Fruit fly (Drosophila melanogaster) whole organism, larva: Measurements from ENCODE around the gene gdl.
A peak's percentile ranks its signal among the peaks of the same experiment; 100 is the strongest.

Experiments
- noc ChIP-seq: fragments of 200-800 bp; sonication (Bioruptor generic); optimal IDR thresholded peaks from 3 replicates; lab custom pipeline; 2019; ENCODE audit warnings: missing biosample characterization, mild to moderate bottlenecking, missing genetic modification characterization, moderate library complexity

The gdl gene

dm6 chr3L:15509398-15509797 is at the start of gene gdl, which contains the start of gene gdl-ORF39:
Gene gdl (plus strand): TSS chr3L:15509445.
Gene gdl-ORF39 (plus strand): TSS chr3L:15509445.
- no peak for TF ChIP-seq noc

DNA sequence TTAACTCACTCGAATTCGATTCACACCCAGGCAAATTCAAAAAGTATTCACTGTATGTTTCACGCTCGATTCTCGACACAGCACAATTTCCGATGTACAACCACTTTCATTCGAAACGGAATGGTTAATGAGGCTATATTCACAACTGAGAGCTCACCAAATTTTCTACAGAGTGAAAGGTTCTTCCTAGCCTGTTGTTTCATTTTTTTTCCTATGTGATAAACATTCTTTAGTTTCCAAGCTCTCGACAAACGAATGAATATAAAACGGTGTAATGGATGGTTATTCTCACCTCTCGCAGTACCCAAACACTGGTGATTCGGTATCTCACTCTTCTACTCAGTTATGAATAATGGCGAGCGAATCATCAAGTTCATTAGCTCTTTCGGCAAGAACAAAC is 35.2 kb upstream of the gdl start, which contains the start of gene cocoon:
cocoon (minus strand) TSS at position 101 of the 400 bp plus-strand sequence.
- no peak for TF ChIP-seq noc

DNA sequence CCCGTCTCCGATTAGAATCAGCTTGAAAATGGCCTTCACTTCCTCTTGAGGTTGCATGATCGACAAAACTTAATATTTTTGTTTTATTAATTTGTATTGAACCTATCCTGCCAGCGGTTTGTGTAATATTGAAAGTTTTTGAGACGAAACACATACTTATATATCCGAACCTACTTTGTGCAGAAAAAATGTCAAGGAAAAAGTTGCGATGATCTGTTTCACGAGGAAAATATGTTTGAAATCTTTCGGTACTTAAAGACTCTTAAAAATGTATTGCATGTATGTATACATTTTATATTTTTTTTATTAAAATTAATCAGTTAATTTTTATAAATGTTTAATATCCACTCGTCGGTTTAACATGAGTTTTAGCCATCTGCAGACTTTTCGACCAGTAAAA is 23.9 kb upstream of the gdl start, which contains the start of gene Ran-like:
Ran-like (minus strand) TSS at position 101 of the 400 bp plus-strand sequence.
- TF ChIP-seq noc: no peak

DNA sequence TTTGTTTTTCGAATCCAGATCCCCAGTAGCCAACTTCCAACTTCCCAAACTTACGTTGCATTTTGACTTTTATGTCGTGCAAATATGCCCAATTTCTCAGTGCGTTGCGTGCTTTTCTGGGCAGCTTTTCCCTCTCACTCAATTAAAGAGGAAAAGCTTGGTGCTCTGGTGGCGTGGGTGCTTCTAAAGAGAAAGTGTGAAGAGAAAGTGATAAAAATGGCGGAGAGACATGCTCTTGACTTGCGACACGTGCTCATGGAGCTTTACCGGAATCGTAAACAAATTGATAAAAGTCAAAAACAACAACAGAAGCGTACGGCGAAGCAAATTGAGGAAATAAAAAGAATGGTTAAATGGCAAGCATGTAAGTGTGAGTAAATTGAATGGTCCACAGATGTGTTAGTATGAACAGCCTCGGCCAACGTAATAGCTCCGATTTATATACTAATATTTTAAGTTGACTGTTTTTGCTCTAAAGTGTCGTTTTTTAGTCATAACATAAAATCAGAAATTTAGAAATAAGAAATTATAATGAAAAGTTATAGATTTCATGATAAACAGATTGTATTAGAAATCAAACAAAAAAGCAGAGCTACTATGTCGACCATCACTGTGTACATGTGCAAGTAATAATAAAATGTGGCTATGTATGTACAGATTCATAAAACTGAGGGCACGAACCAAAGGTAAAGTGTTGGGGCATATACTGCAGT is 15.2 kb upstream of the gdl start:
- TF ChIP-seq noc: no peak

dm6 chr3L:15494599-15495271 is 14.5 kb upstream of the gdl start:
- no peak for TF ChIP-seq noc

- TF ChIP-seq noc: no peak
Measured at dm6 chr3L:15495449-15495848, 13.8 kb upstream of the gdl start, which contains the start of gene CG12355. Gene CG12355 (minus strand): TSS chr3L:15495549.

dm6 chr3L:15496274-15496673 is 13.0 kb upstream of the gdl start, which contains the start of gene CG13455:
Gene CG13455 (plus strand): TSS chr3L:15496574.
- TF ChIP-seq noc: no peak

DNA sequence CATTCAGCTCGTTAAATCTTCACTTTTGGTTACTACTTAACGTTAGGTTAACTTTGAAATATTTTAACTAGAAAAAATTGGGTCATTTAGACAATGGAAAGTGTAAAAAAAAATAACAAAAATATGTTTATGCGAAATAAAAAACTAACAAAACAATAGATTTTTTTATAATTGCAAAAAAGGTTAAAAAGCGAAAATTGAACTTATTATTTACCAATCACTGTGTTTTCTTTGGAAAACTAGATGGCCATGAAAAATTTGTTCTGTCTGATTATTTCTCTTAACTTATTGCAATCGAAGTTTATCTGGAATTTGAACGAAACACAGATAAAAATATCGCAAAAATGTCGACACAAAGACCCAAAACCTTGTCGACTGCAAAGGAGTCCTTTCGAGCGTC is 11.3 kb upstream of the gdl start, which contains the start of gene CG7276:
CG7276 (plus strand) TSS at position 301 of the 400 bp plus-strand sequence.
- no peak for TF ChIP-seq noc

DNA sequence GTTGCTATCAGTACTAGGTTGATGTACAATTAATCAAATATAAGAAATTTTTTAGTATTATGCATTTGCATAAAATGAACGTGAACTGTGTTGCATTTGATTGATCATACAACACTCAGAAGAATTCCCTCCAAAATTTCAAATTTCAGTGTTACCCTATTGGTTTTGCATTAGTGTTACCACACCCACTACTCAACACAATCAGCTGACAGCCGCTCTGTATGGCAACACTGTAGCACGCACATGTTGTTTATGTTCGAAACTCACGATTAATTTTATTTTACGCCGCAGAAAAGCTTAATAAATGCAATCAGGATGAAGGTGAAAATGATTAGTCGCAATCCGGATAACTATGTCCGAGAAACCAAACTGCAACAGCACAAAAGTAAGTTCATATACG is 10.5 kb upstream of the gdl start, which contains the start of gene CG7275:
CG7275 (plus strand) TSS at position 215 of the 400 bp plus-strand sequence.
- TF ChIP-seq noc: no peak

DNA sequence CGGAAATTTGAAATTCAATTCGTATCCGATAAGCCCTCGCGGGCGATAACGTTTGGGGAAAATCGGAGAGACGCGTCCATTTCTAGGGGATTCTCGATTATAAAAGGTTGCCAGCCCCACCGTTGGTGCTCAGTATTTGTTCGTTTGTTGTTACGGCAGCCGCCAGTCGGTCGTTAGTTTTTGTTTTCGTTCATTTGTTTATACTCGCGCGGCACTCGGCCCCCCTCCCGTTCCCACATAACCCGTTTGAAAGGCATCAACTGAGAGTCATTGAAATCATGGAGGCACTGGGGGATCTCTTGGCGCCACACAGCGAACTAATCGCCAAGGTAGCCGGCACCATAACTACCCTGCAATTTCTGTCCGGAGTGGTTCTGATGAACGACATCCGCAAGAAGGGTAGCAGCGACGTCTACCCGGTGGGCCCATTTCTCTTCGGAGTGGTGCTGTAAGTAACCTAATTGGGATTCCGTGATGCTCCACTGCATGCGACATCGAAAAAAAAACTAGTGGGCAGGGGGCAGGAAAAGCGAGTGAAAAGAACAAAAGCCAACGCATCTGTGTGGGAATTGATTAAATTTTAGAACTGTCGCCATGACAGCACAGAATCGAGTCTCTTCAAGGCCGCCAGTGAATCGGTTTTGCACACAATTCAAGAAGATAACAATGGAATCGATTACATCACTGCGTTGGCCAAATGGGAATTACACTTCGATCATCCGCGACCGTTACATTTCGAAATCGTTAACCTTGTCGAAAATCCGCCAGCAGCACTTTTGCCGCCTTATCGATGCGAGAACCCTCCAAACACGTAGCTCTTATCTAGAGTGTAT is 8.2 kb upstream of the gdl start, which contains the start of gene CG7272:
CG7272 (plus strand) TSS at position 126 of the 833 bp plus-strand sequence.
- peak; percentile 12 for TF ChIP-seq noc

dm6 chr3L:15501646-15501972 is 7.6 kb upstream of the gdl start:
- TF ChIP-seq noc: peak; percentile 9

DNA sequence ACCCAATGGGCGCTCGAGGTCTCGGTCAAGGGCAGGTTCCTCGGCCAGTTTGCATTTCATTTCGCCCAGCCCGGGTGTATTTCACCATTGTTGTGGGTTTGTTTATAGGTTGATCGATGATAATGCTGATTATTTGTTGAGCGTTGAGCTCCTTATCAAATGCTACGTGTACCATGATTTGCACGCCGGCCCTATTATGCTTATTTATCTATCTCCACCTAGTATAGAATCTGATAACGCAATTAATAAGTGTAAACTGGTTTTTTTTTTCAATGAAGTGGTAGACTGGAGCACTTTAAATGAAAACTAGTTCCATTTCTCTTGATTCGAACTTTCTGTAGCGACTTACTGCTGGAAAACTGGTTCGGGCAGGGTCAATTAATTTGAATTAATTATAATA is 7.0 kb upstream of the gdl start:
- TF ChIP-seq noc: no peak

dm6 chr3L:15504687-15505086 is 4.6 kb upstream of the gdl start, which contains the start of gene CG7857:
Gene CG7857 (minus strand): TSS chr3L:15504894.
- no peak for TF ChIP-seq noc

dm6 chr3L:15506174-15506926 is 2.9 kb upstream of the gdl start:
- TF ChIP-seq noc: no peak

DNA sequence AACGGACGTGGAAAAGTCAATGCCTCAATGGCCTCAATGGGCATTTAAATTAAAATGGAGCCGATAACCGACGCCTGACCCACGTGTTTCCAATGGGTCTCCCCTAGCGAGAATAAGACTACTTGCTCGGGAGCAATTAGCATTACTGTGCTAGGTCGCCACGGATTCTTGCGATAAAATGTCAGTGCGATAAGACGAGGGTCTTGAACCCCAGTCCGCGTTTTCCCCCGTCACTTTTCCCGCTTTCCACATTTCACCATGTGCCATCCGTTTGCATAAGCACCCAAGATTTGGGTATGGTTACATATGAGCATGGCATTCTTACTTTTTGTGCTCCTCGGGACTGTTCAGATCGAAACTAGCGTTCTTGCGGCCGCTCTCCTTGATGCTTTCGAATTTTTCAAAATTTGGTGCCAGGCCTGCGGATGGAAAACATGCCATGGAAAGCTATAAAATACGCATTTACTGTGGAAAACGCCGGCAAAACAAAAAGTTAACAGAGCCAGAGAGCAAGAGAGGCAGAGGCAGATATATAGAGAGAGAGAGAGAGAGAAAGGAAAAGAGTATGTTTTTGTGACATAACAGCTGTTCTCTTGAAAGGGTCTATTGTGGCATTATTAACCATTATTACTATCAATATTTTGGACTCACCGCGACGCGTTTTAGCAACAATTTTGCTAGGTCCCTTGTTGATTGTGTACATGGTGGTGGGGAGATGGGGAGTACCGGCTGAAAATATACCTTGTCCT is 1.9 kb upstream of the gdl start:
- TF ChIP-seq noc: no peak
